Worm (Caenorhabditis elegans) whole organism, early embryonic: ENCODE results near the gene tes-1.

Experiments
- B0310.2 ChIP-seq: sonication (generic microtip); optimal IDR thresholded peaks from 2 replicates; lab custom pipeline; 2016; ENCODE audit warnings: mild to moderate bottlenecking, missing genetic modification characterization, missing compliant biosample characterization
- ama-1 ChIP-seq: fragments of 150-350 bp; optimal IDR thresholded peaks from 2 replicates; lab custom pipeline; 2014
- ceh-36 ChIP-seq: sonication (generic microtip); optimal IDR thresholded peaks from 2 replicates; lab custom pipeline; 2016; ENCODE audit warnings: missing genetic modification characterization, inconsistent platforms, missing compliant biosample characterization
- flt-1 ChIP-seq: fragments of 200-800 bp; sonication (Bioruptor generic); IDR thresholded peaks from 2 replicates; pipeline ENCODE4 v1.3.6; 2022; ENCODE audit warnings: missing genetic modification characterization, missing compliant biosample characterization
- hmg-4 ChIP-seq: fragments of 200-800 bp; sonication (Bioruptor generic); optimal IDR thresholded peaks from 2 replicates; lab custom pipeline; 2018; ENCODE audit warnings: mild to moderate bottlenecking, missing genetic modification characterization, missing compliant biosample characterization
- hnd-1 ChIP-seq: sonication (generic microtip); optimal IDR thresholded peaks from 2 replicates; lab custom pipeline; 2016; ENCODE audit warnings: missing genetic modification characterization, missing compliant biosample characterization
- tbx-37 ChIP-seq: fragments of 200-800 bp; sonication (Bioruptor generic); conservative IDR thresholded peaks from 2 replicates; pipeline ENCODE4 v1.3.6; 2022; ENCODE audit warnings: missing genetic modification reagents, missing genetic modification characterization, missing compliant biosample characterization
- tra-4 ChIP-seq: sonication (generic microtip); optimal IDR thresholded peaks from 2 replicates; lab custom pipeline; 2017; ENCODE audit warnings: missing genetic modification characterization, missing compliant biosample characterization

DNA sequence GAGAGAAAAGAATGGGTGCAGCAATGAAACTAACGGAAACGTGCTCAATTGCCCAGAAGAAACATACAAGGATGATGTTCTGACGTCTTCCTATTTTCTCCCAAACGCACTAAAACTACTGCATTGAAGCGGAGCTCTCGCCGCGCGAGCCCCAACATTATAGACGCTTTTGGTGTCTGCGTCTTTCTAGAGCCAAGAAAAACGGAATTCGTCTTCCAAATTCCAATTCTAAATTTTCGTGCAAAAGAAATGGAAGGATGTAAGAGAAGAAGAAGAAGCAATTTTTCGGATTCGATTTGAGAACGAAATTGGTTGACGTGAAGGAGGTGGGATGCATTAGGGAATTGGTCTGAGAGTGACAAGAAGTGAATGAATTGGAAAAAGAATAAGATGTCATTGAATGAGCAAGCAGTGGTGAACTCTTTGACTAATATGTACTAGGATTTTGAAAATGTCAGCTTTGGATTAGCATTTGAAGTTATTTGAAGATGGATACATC lies 2.5 kb upstream of the tes-1 start:
- TF ChIP-seq ama-1 (lab: Kevin White, UChicago): no peak
- TF ChIP-seq tbx-37: no peak
- TF ChIP-seq ceh-36: no peak
- no peak for TF ChIP-seq B0310.2 (tag; lab: Kevin White, UChicago)
- no peak for TF ChIP-seq tra-4 (tag; lab: Kevin White, UChicago)
- TF ChIP-seq hmg-4 (GFP tag; lab: Kevin White, UChicago): no peak
- TF ChIP-seq flt-1 (GFP tag; lab: Robert Waterston, UW): no peak
- TF ChIP-seq hnd-1 (tag; lab: Kevin White, UChicago): no peak
